Worm (Caenorhabditis elegans) whole organism, young adult: Measurements from ENCODE around the gene B0280.17.

Experiments used
- F22D6.2 ChIP-seq: sonication (generic microtip); optimal IDR thresholded peaks from 2 replicates; lab custom pipeline; 2016; ENCODE audit warnings: mild to moderate bottlenecking, missing genetic modification characterization, missing compliant biosample characterization
- ama-1 ChIP-seq, 3 experiments: fragments of 150-350 bp in 1 of 3; sonication (generic microtip) in 2 of 3; optimal IDR thresholded peaks; 2 replicates each; lab custom pipeline; 2014 to 2018; ENCODE audit warnings: missing biosample characterization in 2 of 3, missing genetic modification characterization in 2 of 3, missing genetic modification reagents in 2 of 3
- attf-6 ChIP-seq: fragments of 200-800 bp; sonication (Bioruptor generic); IDR thresholded peaks from 2 replicates; pipeline ENCODE4 v1.3.6; 2022; ENCODE audit warnings: missing genetic modification reagents, missing genetic modification characterization, missing compliant biosample characterization
- cebp-1 ChIP-seq, 2 experiments: fragments of 200-800 bp in 1 of 2; sonication (Bioruptor generic) in 1 of 2; sonication (generic microtip) in 1 of 2; IDR thresholded peaks in 1 of 2; optimal IDR thresholded peaks in 1 of 2; 2 replicates each; pipeline versions ENCODE4 v1.3.6 to Lab custom; 2017 to 2022; ENCODE audit warnings: missing compliant biosample characterization in 2 of 2, missing genetic modification characterization in 2 of 2, mild to moderate bottlenecking in 1 of 2, missing genetic modification reagents in 1 of 2, moderate library complexity in 1 of 2
- ceh-79 ChIP-seq: sonication (generic microtip); optimal IDR thresholded peaks from 2 replicates; lab custom pipeline; 2017; ENCODE audit warnings: mild to moderate bottlenecking, missing genetic modification characterization, missing compliant biosample characterization
- lin-35 ChIP-seq, 3 experiments: fragments of 150-350 bp in 2 of 3; sonication (generic microtip) in 1 of 3; optimal IDR thresholded peaks; 2 replicates each; lab custom pipeline; 2014 to 2018; ENCODE audit warnings: missing biosample characterization in 3 of 3, missing genetic modification characterization in 3 of 3, missing genetic modification reagents in 3 of 3
- snpc-4 ChIP-seq, 5 experiments: fragments of 150-350 bp in 1 of 5; sonication (generic microtip) in 4 of 5; optimal IDR thresholded peaks; 2 replicates each; lab custom pipeline; 2014 to 2018; ENCODE audit warnings: missing genetic modification characterization in 5 of 5, missing biosample characterization in 3 of 5, antibody characterized with exemption in 2 of 5, mild to moderate bottlenecking in 2 of 5, missing compliant biosample characterization in 2 of 5, missing genotype in 2 of 5, moderate library complexity in 2 of 5, missing genetic modification reagents in 1 of 5

DNA sequence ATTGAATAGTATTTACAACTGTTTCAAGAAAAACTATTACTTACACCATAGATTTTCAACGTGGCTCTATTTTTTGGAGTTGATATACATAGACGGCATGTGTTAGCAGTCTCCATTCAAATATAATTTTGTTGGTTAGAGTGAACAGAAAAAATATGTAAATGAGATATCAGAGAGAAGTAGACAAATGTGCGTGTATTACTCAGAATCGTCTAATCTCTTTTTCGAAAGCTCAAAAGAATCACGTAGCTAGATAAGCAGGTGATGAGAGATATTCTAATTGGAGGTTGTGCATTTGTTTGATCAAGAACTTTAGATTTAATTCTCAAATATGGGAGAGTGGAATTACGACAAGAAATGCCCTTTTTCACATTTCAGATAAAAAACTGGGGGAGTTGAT lies 45.4 kb downstream of the B0280.17 start, which contains the start of gene ZK418.10:
- TF ChIP-seq cebp-1 (GFP tag; IDR thresholded peaks at IDR 0.05; lab: Robert Waterston, UW) (no peak), cebp-1 (tag; optimal IDR thresholded peaks at IDR 0.05; lab: Kevin White, UChicago) (no peak), lin-35 (GFP tag; optimal IDR thresholded peaks at IDR 0.05; lab: Kevin White, UChicago) (no peak), attf-6 (GFP tag; lab: Robert Waterston, UW) (no peak), F22D6.2 (tag; lab: Kevin White, UChicago) (no peak), ama-1 (optimal IDR thresholded peaks at IDR 0.05; lab: Kevin White, UChicago) (no peak), ama-1 (GFP tag; optimal IDR thresholded peaks at IDR 0.05; lab: Kevin White, UChicago) (no peak), snpc-4 (GFP tag; optimal IDR thresholded peaks at IDR 0.05; lab: Kevin White, UChicago) (no peak), snpc-4 (tag; optimal IDR thresholded peaks at IDR 0.05; lab: Kevin White, UChicago) (no peak), ceh-79 (no peak)
